Worm (Caenorhabditis elegans) whole organism, late embryonic: ENCODE data around the gene F22F7.4.
"Not testable (repeated sequence)": the region's sequence is repeated elsewhere in the genome, so short reads cannot be mapped to it uniquely, and the experiment has no call there.

Source experiments
- ama-1 ChIP-seq: fragments of 150-350 bp; optimal IDR thresholded peaks from 2 replicates; lab custom pipeline; 2014
- ceh-19 ChIP-seq: fragments of 200-800 bp; sonication (Bioruptor generic); optimal IDR thresholded peaks from 2 replicates; lab custom pipeline; 2018; ENCODE audit warnings: mild to moderate bottlenecking, missing genetic modification characterization, missing compliant biosample characterization
- ceh-24 ChIP-seq: sonication (generic microtip); optimal IDR thresholded peaks from 2 replicates; lab custom pipeline; 2016; ENCODE audit warnings: mild to moderate bottlenecking, missing genetic modification characterization, missing compliant biosample characterization
- ceh-31 ChIP-seq: sonication (generic microtip); optimal IDR thresholded peaks from 2 replicates; lab custom pipeline; 2016; ENCODE audit warnings: missing genetic modification characterization, missing compliant biosample characterization
- ceh-45 ChIP-seq: fragments of 200-800 bp; sonication (Bioruptor generic); IDR thresholded peaks from 2 replicates; pipeline ENCODE4 v1.3.6; 2022; ENCODE audit warnings: missing genetic modification reagents, missing genetic modification characterization, missing compliant biosample characterization
- dmd-4 ChIP-seq: sonication (generic microtip); optimal IDR thresholded peaks from 2 replicates; lab custom pipeline; 2016; ENCODE audit warnings: borderline replicate concordance, missing genetic modification characterization, missing compliant biosample characterization
- fkh-10 ChIP-seq: fragments of 150-350 bp; optimal IDR thresholded peaks from 2 replicates; lab custom pipeline; 2014; ENCODE audit warnings: missing biosample characterization, missing genetic modification reagents, missing genetic modification characterization
- lin-11 ChIP-seq: fragments of 200-800 bp; sonication (Bioruptor generic); optimal IDR thresholded peaks from 2 replicates; lab custom pipeline; 2018; ENCODE audit warnings: mild to moderate bottlenecking, missing genetic modification characterization, missing compliant biosample characterization
- pha-2 ChIP-seq: sonication (generic microtip); optimal IDR thresholded peaks from 2 replicates; lab custom pipeline; 2017; ENCODE audit warnings: mild to moderate bottlenecking, missing genetic modification characterization, missing compliant biosample characterization
- unc-55 ChIP-seq: sonication (generic microtip); optimal IDR thresholded peaks from 2 replicates; lab custom pipeline; 2017; ENCODE audit warnings: missing biosample characterization, missing genetic modification reagents, missing genetic modification characterization
- ztf-16 ChIP-seq: sonication (generic microtip); optimal IDR thresholded peaks from 2 replicates; lab custom pipeline; 2017; ENCODE audit warnings: missing genetic modification characterization, missing compliant biosample characterization

ce11 chrV:2090321-2090720 is 15.6 kb downstream of the F22F7.4 start, which contains the start of gene ztf-28:
- not testable (repeated sequence) for TF ChIP-seq ztf-16; unc-55; dmd-4 (tag; lab: Kevin White, UChicago); fkh-10 (GFP tag; lab: Kevin White, UChicago); ceh-19; ceh-24; ama-1 (lab: Kevin White, UChicago); lin-11 (tag; lab: Kevin White, UChicago); pha-2 (tag; lab: Kevin White, UChicago); ceh-45 (GFP tag; lab: Robert Waterston, UW); ceh-31 (tag; lab: Kevin White, UChicago)
